Comparison of ENCODE assay signal across 1 fruit fly cellular context in the genomic region with DNA sequence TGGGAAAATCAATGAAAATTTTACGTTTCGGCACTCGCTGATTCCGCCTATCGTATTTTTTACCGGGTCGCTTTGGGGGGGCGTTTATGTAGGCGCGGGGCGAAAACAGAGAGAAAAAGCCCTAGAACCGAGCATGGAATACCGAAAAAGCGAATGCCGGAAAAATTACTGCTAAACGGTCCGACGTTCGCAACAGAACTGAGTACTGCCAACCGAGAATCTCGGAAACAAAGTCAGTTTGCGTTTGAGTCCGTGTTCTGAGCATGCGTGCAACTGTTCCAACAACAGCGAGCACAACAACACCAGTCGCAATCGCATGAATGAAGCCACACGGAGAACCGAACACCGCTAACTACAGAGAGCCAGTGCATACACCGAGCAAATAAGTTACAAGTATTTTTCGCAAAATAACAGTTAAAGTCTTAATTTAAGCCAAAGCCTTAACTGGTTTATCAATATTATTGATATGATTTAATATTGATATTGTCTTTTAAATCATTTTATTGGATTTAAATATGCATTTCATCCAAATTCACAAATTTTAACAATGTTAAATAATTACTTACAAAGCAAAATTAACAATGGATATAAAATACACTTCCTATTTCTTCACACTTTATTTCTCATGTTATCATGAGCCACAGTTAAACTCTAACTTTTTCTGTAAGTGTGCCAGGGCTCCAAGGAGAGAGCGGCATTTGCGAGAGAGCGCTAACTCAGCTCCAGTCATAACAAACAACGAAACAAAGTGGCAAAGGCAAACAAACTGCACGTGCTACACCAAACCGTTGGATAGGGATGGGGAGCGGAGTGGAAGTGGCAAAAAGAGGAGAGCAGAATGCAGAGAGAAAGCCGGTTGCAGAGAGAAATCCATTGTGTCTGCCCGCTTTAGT.
TF ChIP-seq lines count a peak whose summit lies in the region.

Gene CG3961, minus strand, starts transcription at position 201 of the 893 bp plus-strand sequence.

TF ChIP-seq in whole organism, embryonic, 481 proteins besides CTCF, POLR2A, EP300 and RAD21 (continued from another document and continues in another):
- TF ChIP-seq CG2875 (GFP tag; optimal IDR thresholded peaks at IDR 0.05; lab: Kevin White, UChicago) (peak; percentile 98), vvl (GFP tag; IDR thresholded peaks at IDR 0.05; lab: Robert Waterston, UW) (peak; percentile 94), CG31365 (tag; optimal IDR thresholded peaks at IDR 0.05; lab: Kevin White, UChicago) (peak; percentile 46), Chrac-16 (GFP tag; optimal IDR thresholded peaks at IDR 0.05; lab: Kevin White, UChicago) (peak; percentile 96), CG12104 (GFP tag; optimal IDR thresholded peaks at IDR 0.05; lab: Kevin White, UChicago) (peak; percentile 98), CG1024 (GFP tag; IDR thresholded peaks at IDR 0.05; lab: Robert Waterston, UW) (peak; percentile 79), Nf-YC (tag; optimal IDR thresholded peaks at IDR 0.05; lab: Kevin White, UChicago) (peak; percentile 89), CG13123 (GFP tag; optimal IDR thresholded peaks at IDR 0.05; lab: Kevin White, UChicago) (peak; percentile 93), zfh1 (GFP tag; IDR thresholded peaks at IDR 0.05; lab: Robert Waterston, UW) (peak; percentile 85), maf-S (GFP tag; optimal IDR thresholded peaks at IDR 0.05; lab: Kevin White, UChicago) (peak; percentile 79), HLH4C (GFP tag; IDR thresholded peaks at IDR 0.05; lab: Robert Waterston, UW; ENCODE audit: partially characterized antibody) (no peak), disco-r (GFP tag; optimal IDR thresholded peaks at IDR 0.05; lab: Kevin White, UChicago) (peak; percentile 68), Hr78 (GFP tag; optimal IDR thresholded peaks at IDR 0.05; lab: Kevin White, UChicago) (peak in 1 of 2 experiments; percentile 96), Ada2b (GFP tag; IDR thresholded peaks at IDR 0.05; lab: Robert Waterston, UW) (peak; percentile 80), oc (tag; optimal IDR thresholded peaks at IDR 0.05; lab: Kevin White, UChicago) (peak; percentile 93), Scr (GFP tag; IDR thresholded peaks at IDR 0.05; lab: Robert Waterston, UW; ENCODE audit: partially characterized antibody) (no peak), Asciz (GFP tag; optimal IDR thresholded peaks at IDR 0.05; lab: Kevin White, UChicago) (peak; percentile 98), hb (GFP tag; IDR thresholded peaks at IDR 0.05; lab: Robert Waterston, UW; ENCODE audit: partially characterized antibody) (0 out of 3 replicates have a peak, but pooled peaks have one; percentile 32), CG14965 (GFP tag; optimal IDR thresholded peaks at IDR 0.05; lab: Kevin White, UChicago; ENCODE audit: borderline replicate concordance) (no peak), CG6175 (GFP tag; IDR thresholded peaks at IDR 0.05; lab: Robert Waterston, UW) (no peak), Meics (GFP tag; optimal IDR thresholded peaks at IDR 0.05; lab: Kevin White, UChicago) (peak; percentile 95), dan (GFP tag; IDR thresholded peaks at IDR 0.05; lab: Robert Waterston, UW) (no peak), crol (GFP tag; IDR thresholded peaks at IDR 0.05; lab: Robert Waterston, UW) (peak; percentile 97), chinmo (GFP tag; IDR thresholded peaks at IDR 0.05; lab: Robert Waterston, UW; ENCODE audit: partially characterized antibody) (peak; percentile 82; the same call in 3 of the 4 replicates), bowl (GFP tag; IDR thresholded peaks at IDR 0.05; lab: Robert Waterston, UW) (peak; percentile 52; the same call in 1 of the 2 replicates), toy (GFP tag; IDR thresholded peaks at IDR 0.05; lab: Robert Waterston, UW) (peak; percentile 69; the same call in 1 of the 2 replicates), org-1 (GFP tag; optimal IDR thresholded peaks at IDR 0.05; lab: Kevin White, UChicago) (peak; percentile 99), Med (GFP tag; lab: Kevin White, UChicago) (peak; percentile 93), CG17361 (GFP tag; IDR thresholded peaks at IDR 0.05; lab: Robert Waterston, UW) (peak; percentile 100), kay (GFP tag; optimal IDR thresholded peaks at IDR 0.05; lab: Kevin White, UChicago) (peak; percentile 94), CG15269 (tag; optimal IDR thresholded peaks at IDR 0.05; lab: Kevin White, UChicago) (peak; percentile 97), ase (GFP tag; IDR thresholded peaks at IDR 0.05; lab: Robert Waterston, UW) (peak; percentile 88), lbe (GFP tag; optimal IDR thresholded peaks at IDR 0.05; lab: Kevin White, UChicago) (peak; percentile 94), CG4404 (GFP tag; IDR thresholded peaks at IDR 0.05; lab: Robert Waterston, UW) (peak; percentile 89), repo (GFP tag; optimal IDR thresholded peaks at IDR 0.05; lab: Kevin White, UChicago) (peak; percentile 73), row (GFP tag; IDR thresholded peaks at IDR 0.05; lab: Robert Waterston, UW) (peak; percentile 94), eyg (GFP tag; optimal IDR thresholded peaks at IDR 0.05; lab: Kevin White, UChicago) (peak; percentile 46), CG10462 (GFP tag; optimal IDR thresholded peaks at IDR 0.05; lab: Kevin White, UChicago) (peak; percentile 97), al (GFP tag; IDR thresholded peaks at IDR 0.05; lab: Robert Waterston, UW) (peak; percentile 73), zen (tag; optimal IDR thresholded peaks at IDR 0.05; lab: Kevin White, UChicago) (peak; percentile 94), CG8478 (optimal IDR thresholded peaks at IDR 0.05; lab: Kevin White, UChicago) (no peak), CG6272 (GFP tag; IDR thresholded peaks at IDR 0.05; lab: Robert Waterston, UW) (no peak; the same call in 1 of the 2 replicates), tap (tag; optimal IDR thresholded peaks at IDR 0.05; lab: Kevin White, UChicago) (peak; percentile 97), Eip74EF (GFP tag; optimal IDR thresholded peaks at IDR 0.05; lab: Kevin White, UChicago) (peak in 1 of 2 experiments; percentile 99), Sin3A (optimal IDR thresholded peaks at IDR 0.05; lab: Kevin White, UChicago) (no peak), hkb (optimal IDR thresholded peaks at IDR 0.05; lab: Kevin White, UChicago) (no peak), hkb (GFP tag; IDR thresholded peaks at IDR 0.05; lab: Robert Waterston, UW) (peak; percentile 94), corto (GFP tag; optimal IDR thresholded peaks at IDR 0.05; lab: Kevin White, UChicago) (peak; percentile 87), PHDP (tag; optimal IDR thresholded peaks at IDR 0.05; lab: Kevin White, UChicago) (peak; percentile 97), tx (GFP tag; optimal IDR thresholded peaks at IDR 0.05; lab: Kevin White, UChicago) (peak; percentile 59), tll (GFP tag; optimal IDR thresholded peaks at IDR 0.05; lab: Kevin White, UChicago) (peak in 1 of 2 experiments; percentile 71), CG15479 (GFP tag; optimal IDR thresholded peaks at IDR 0.05; lab: Kevin White, UChicago) (peak; percentile 37), Hr3 (GFP tag; optimal IDR thresholded peaks at IDR 0.05; lab: Kevin White, UChicago) (peak; percentile 98), luna (GFP tag; optimal IDR thresholded peaks at IDR 0.05; lab: Kevin White, UChicago) (peak; percentile 59), p53 (GFP tag; optimal IDR thresholded peaks at IDR 0.05; lab: Kevin White, UChicago) (no peak), so (GFP tag; IDR thresholded peaks at IDR 0.05; lab: Robert Waterston, UW) (peak; percentile 95), Ets97D (GFP tag; optimal IDR thresholded peaks at IDR 0.05; lab: Kevin White, UChicago) (peak; percentile 40), danr (GFP tag; IDR thresholded peaks at IDR 0.05; lab: Robert Waterston, UW) (peak; percentile 90), E2f2 (GFP tag; IDR thresholded peaks at IDR 0.05; lab: Robert Waterston, UW) (peak; percentile 79), jigr1 (GFP tag; IDR thresholded peaks at IDR 0.05; lab: Robert Waterston, UW) (peak; percentile 94), unpg (GFP tag; optimal IDR thresholded peaks at IDR 0.05; lab: Kevin White, UChicago) (peak; percentile 96), CG8388 (GFP tag; optimal IDR thresholded peaks at IDR 0.05; lab: Kevin White, UChicago) (peak; percentile 98), B-H1 (GFP tag; IDR thresholded peaks at IDR 0.05; lab: Robert Waterston, UW) (peak; percentile 83; the same call in 2 of the 3 replicates), CG12942 (GFP tag; optimal IDR thresholded peaks at IDR 0.05; lab: Kevin White, UChicago) (peak; percentile 97), schlank (tag; optimal IDR thresholded peaks at IDR 0.05; lab: Kevin White, UChicago) (peak; percentile 75), pzg (GFP tag; optimal IDR thresholded peaks at IDR 0.05; lab: Kevin White, UChicago) (no peak), CG8924 (tag; optimal IDR thresholded peaks at IDR 0.05; lab: Kevin White, UChicago) (peak; percentile 99), trem (tag; optimal IDR thresholded peaks at IDR 0.05; lab: Kevin White, UChicago) (peak; percentile 96), vnd (GFP tag; IDR thresholded peaks at IDR 0.05; lab: Robert Waterston, UW; ENCODE audit: partially characterized antibody) (no peak), CG17385 (GFP tag; optimal IDR thresholded peaks at IDR 0.05; lab: Kevin White, UChicago) (peak; percentile 96), shn (GFP tag; optimal IDR thresholded peaks at IDR 0.05; lab: Kevin White, UChicago) (peak; percentile 75), Nf-YB (GFP tag; optimal IDR thresholded peaks at IDR 0.05; lab: Kevin White, UChicago) (peak; percentile 89), ato (GFP tag; IDR thresholded peaks at IDR 0.05; lab: Robert Waterston, UW; ENCODE audit: partially characterized antibody) (no peak; the same call in 1 of the 2 replicates), sqz (GFP tag; optimal IDR thresholded peaks at IDR 0.05; lab: Kevin White, UChicago) (peak; percentile 97), CG8359 (GFP tag; optimal IDR thresholded peaks at IDR 0.05; lab: Kevin White, UChicago; ENCODE audit: borderline replicate concordance) (peak; percentile 93), Tbp (GFP tag; optimal IDR thresholded peaks at IDR 0.05; lab: Kevin White, UChicago) (no peak), chif (GFP tag; optimal IDR thresholded peaks at IDR 0.05; lab: Kevin White, UChicago) (peak; percentile 85 to 94), tio (GFP tag; optimal IDR thresholded peaks at IDR 0.05; lab: Kevin White, UChicago) (peak; percentile 99), jing (GFP tag; optimal IDR thresholded peaks at IDR 0.05; lab: Kevin White, UChicago) (peak; percentile 92), CG15011 (GFP tag; optimal IDR thresholded peaks at IDR 0.05; lab: Kevin White, UChicago) (peak; percentile 97), cas (GFP tag; IDR thresholded peaks at IDR 0.05; lab: Robert Waterston, UW) (0 out of 2 replicates have a peak, but pooled peaks have one; percentile 6), CG1647 (GFP tag; optimal IDR thresholded peaks at IDR 0.05; lab: Kevin White, UChicago) (peak; percentile 69), gce (GFP tag; IDR thresholded peaks at IDR 0.05; lab: Robert Waterston, UW) (peak; percentile 74; the same call in 1 of the 3 replicates), gsb (GFP tag; IDR thresholded peaks at IDR 0.05; lab: Robert Waterston, UW) (peak; percentile 64), ewg (GFP tag; optimal IDR thresholded peaks at IDR 0.05; lab: Kevin White, UChicago) (peak; percentile 96), CG6683 (GFP tag; optimal IDR thresholded peaks at IDR 0.05; lab: Kevin White, UChicago) (peak; percentile 95), sna (GFP tag; IDR thresholded peaks at IDR 0.05; lab: Robert Waterston, UW; ENCODE audit: partially characterized antibody) (no peak; the same call in 1 of the 2 replicates), Aef1 (GFP tag; IDR thresholded peaks at IDR 0.05; lab: Robert Waterston, UW) (peak; percentile 84), z (GFP tag; IDR thresholded peaks at IDR 0.05; lab: Robert Waterston, UW) (0 out of 3 replicates have a peak, but pooled peaks have one; percentile 10), CG12299 (tag; optimal IDR thresholded peaks at IDR 0.05; lab: Kevin White, UChicago) (peak; percentile 95), Dip3 (GFP tag; optimal IDR thresholded peaks at IDR 0.05; lab: Kevin White, UChicago) (peak; percentile 63), CG2116 (GFP tag; optimal IDR thresholded peaks at IDR 0.05; lab: Kevin White, UChicago) (peak; percentile 90), CG18262 (tag; optimal IDR thresholded peaks at IDR 0.05; lab: Kevin White, UChicago) (peak; percentile 100), Lim3 (GFP tag; IDR thresholded peaks at IDR 0.05; lab: Robert Waterston, UW) (no peak; the same call in 1 of the 2 replicates), Dp (GFP tag; optimal IDR thresholded peaks at IDR 0.05; lab: Kevin White, UChicago) (peak; percentile 20), dysf (GFP tag; IDR thresholded peaks at IDR 0.05; lab: Robert Waterston, UW) (peak; percentile 94), CG2889 (GFP tag; IDR thresholded peaks at IDR 0.05; lab: Robert Waterston, UW) (peak; percentile 72; the same call in 2 of the 3 replicates), grn (GFP tag; optimal IDR thresholded peaks at IDR 0.05; lab: Kevin White, UChicago) (peak; percentile 85), CG6791 (GFP tag; IDR thresholded peaks at IDR 0.05; lab: Robert Waterston, UW; ENCODE audit: partially characterized antibody) (0 out of 3 replicates have a peak, but pooled peaks have one; percentile 21), Hand (GFP tag; optimal IDR thresholded peaks at IDR 0.05; lab: Kevin White, UChicago) (peak; percentile 96), CG3065 (GFP tag; optimal IDR thresholded peaks at IDR 0.05; lab: Kevin White, UChicago) (peak; percentile 94), CG10543 (GFP tag; optimal IDR thresholded peaks at IDR 0.05; lab: Kevin White, UChicago) (peak; percentile 95), MTF-1 (GFP tag; optimal IDR thresholded peaks at IDR 0.05; lab: Kevin White, UChicago; ENCODE audit: borderline replicate concordance) (peak; percentile 78), Fer1 (GFP tag; optimal IDR thresholded peaks at IDR 0.05; lab: Kevin White, UChicago) (peak; percentile 96), lmd (GFP tag; IDR thresholded peaks at IDR 0.05; lab: Robert Waterston, UW) (peak; percentile 94), Vsx1 (GFP tag; optimal IDR thresholded peaks at IDR 0.05; lab: Kevin White, UChicago) (peak; percentile 94), ap (GFP tag; IDR thresholded peaks at IDR 0.05; lab: Robert Waterston, UW) (peak; percentile 83), Pdp1 (GFP tag; optimal IDR thresholded peaks at IDR 0.05; lab: Kevin White, UChicago) (peak; percentile 88 to 89), C15 (GFP tag; IDR thresholded peaks at IDR 0.05; lab: Robert Waterston, UW) (no peak; the same call in 2 of the 3 replicates), ftz-f1 (GFP tag; optimal IDR thresholded peaks at IDR 0.05; lab: Kevin White, UChicago) (no peak), tin (GFP tag; optimal IDR thresholded peaks at IDR 0.05; lab: Kevin White, UChicago) (peak; percentile 96), H2.0 (GFP tag; IDR thresholded peaks at IDR 0.05; lab: Robert Waterston, UW) (peak; percentile 88), MBD-R2 (GFP tag; IDR thresholded peaks at IDR 0.05; lab: Robert Waterston, UW) (peak; percentile 44; the same call in 1 of the 2 replicates), dati (GFP tag; IDR thresholded peaks at IDR 0.05; lab: Robert Waterston, UW) (peak; percentile 49), ham (GFP tag; IDR thresholded peaks at IDR 0.05; lab: Robert Waterston, UW) (0 out of 2 replicates have a peak, but pooled peaks have one; percentile 36)
